Fruit fly (Drosophila melanogaster) whole organism, wandering third instar larva: ENCODE results near the gene Rbcn-3A.

ENCODE experiments used
- OdsH ChIP-seq: fragments of 200-800 bp; sonication (Bioruptor generic); optimal IDR thresholded peaks from 2 replicates; lab custom pipeline; 2016; ENCODE audit warnings: missing biosample characterization, mild to moderate bottlenecking, missing genetic modification characterization
- usp ChIP-seq: fragments of >200 bp; optimal IDR thresholded peaks from 2 replicates; lab custom pipeline; 2017; ENCODE audit warnings: missing biosample characterization, missing genetic modification characterization

DNA sequence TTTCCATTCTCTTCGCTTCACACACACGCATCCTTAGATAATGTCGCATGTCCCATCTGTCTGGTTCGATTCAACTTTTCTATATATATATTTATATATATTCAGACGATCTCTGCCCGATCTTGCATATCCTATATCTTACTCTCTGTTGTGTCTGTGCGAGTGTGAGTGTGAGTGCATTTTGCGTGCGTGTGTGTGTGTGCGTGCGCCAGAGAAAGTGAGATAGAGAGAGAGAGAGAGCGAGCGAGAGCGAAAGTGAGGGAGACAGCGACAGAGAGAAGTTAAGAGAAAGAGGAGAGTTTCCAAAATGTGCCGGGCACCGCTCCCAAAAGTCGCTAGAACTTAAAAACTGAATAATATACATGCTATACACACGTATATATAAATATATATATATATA is 23.5 kb downstream of the Rbcn-3A start:
- TF ChIP-seq OdsH (GFP tag; lab: Kevin White, UChicago) (no peak), usp (no peak)
